Worm (Caenorhabditis elegans): ENCODE data around the gene F49E2.2.

ce11 chrX:9517106-9517505, 49.4 kb upstream of the F49E2.2 start, which contains the start of gene C07B5.2:
- TF ChIP-seq dao-5 (tag; optimal IDR thresholded peaks at IDR 0.05) (no peak), him-1 (tag; optimal IDR thresholded peaks at IDR 0.05) (no peak), W03F9.2 (tag; optimal IDR thresholded peaks at IDR 0.05) (no peak)

Measured in whole organism, L4/young adult.